Fruit fly (Drosophila melanogaster) S2 (cell line): ENCODE measurements around the gene Svip.

Experiments
- CG8478 ChIP-seq: fragments of >200 bp; optimal IDR thresholded peaks from 2 replicates; lab custom pipeline; 2018
- CTCF ChIP-seq, 2 experiments: fragments of >200 bp; optimal IDR thresholded peaks; 2 replicates each; lab custom pipeline; 2018

DNA sequence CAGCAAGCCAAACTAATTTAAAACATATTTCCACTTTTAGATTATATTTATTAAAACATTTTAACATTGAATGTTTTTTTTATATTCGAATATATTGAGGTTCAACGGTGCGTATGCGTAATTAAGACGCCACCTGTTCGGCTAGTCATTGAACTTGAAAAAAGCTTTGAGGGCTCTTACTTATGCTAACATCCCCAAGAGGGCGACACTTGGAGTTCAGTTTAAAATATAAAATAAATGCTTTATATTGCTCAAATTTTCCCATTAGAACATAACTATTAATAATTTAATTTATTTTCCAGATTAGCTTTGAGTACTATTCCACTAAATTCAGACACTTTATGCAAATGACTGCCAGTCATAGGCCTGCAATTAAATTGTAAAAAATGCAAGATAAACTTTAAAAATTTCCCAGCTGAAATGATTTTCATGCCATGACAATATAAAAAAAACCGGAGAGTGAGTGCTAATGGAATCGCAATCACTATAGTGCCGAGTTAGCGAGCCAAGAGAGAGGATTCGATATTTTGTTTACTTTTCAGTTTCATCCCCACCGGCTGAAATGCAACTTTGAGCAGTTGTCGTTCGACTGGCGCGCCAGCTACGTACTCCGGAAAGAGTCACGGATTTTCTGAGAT, 24.9 kb upstream of the Svip start, which contains the start of gene PGRP-LA:
- TF ChIP-seq CG8478 (no peak), CTCF (optimal IDR thresholded peaks at IDR 0.05; lab: Kevin White, UChicago) (peak in 1 of 2 experiments; percentile 14)
